Worm (Caenorhabditis elegans) whole organism, L3 larva: Measurements from ENCODE around the gene egrh-3.
"Not testable (repeated sequence)": the region's sequence is repeated elsewhere in the genome, so short reads cannot be mapped to it uniquely, and the experiment has no call there.

Experiments
- R02D3.7 ChIP-seq: fragments of 150-350 bp; optimal IDR thresholded peaks from 2 replicates; lab custom pipeline; 2014; ENCODE audit warnings: missing biosample characterization, missing genetic modification characterization
- ZK546.5 ChIP-seq: sonication (generic microtip); optimal IDR thresholded peaks from 2 replicates; lab custom pipeline; 2017; ENCODE audit warnings: missing biosample characterization, missing genetic modification characterization
- ama-1 ChIP-seq: fragments of 150-350 bp; optimal IDR thresholded peaks from 2 replicates; lab custom pipeline; 2018
- ceh-16 ChIP-seq: sonication (generic microtip); optimal IDR thresholded peaks from 2 replicates; lab custom pipeline; 2017; ENCODE audit warnings: missing biosample characterization, missing genetic modification characterization
- ceh-28 ChIP-seq: fragments of 150-350 bp; optimal IDR thresholded peaks from 2 replicates; lab custom pipeline; 2014; ENCODE audit warnings: missing biosample characterization, missing genetic modification reagents, missing genetic modification characterization
- ceh-82 ChIP-seq: fragments of 150-350 bp; optimal IDR thresholded peaks from 2 replicates; lab custom pipeline; 2014; ENCODE audit warnings: missing biosample characterization, missing genetic modification characterization
- ceh-9 ChIP-seq: sonication (generic microtip); optimal IDR thresholded peaks from 2 replicates; lab custom pipeline; 2018; ENCODE audit warnings: missing biosample characterization, missing genetic modification characterization
- daf-12 ChIP-seq: fragments of 150-350 bp; optimal IDR thresholded peaks from 2 replicates; lab custom pipeline; 2014; ENCODE audit warnings: missing biosample characterization, missing genetic modification reagents, missing genetic modification characterization
- egl-5 ChIP-seq: fragments of 150-350 bp; optimal IDR thresholded peaks from 2 replicates; lab custom pipeline; 2017; ENCODE audit warnings: missing biosample characterization, missing genetic modification reagents, missing genetic modification characterization, inconsistent platforms
- elt-2 ChIP-seq: sonication (generic microtip); optimal IDR thresholded peaks from 2 replicates; lab custom pipeline; 2016; ENCODE audit warnings: missing genetic modification reagents, mild to moderate bottlenecking, missing genetic modification characterization, missing compliant biosample characterization
- elt-3 ChIP-seq, 3 experiments: fragments of 150-350 bp in 1 of 3; sonication (generic microtip) in 2 of 3; optimal IDR thresholded peaks; 2 replicates in 2 of 3; 4 replicates in 1 of 3; lab custom pipeline; 2014 to 2017; ENCODE audit warnings: missing biosample characterization in 3 of 3, missing genetic modification characterization in 3 of 3
- eor-1 ChIP-seq, 2 experiments: fragments of 150-350 bp; optimal IDR thresholded peaks; 2 replicates each; lab custom pipeline; 2014 to 2018; ENCODE audit warnings: missing biosample characterization in 2 of 2, missing genetic modification characterization in 2 of 2
- fkh-10 ChIP-seq: sonication (generic microtip); optimal IDR thresholded peaks from 2 replicates; lab custom pipeline; 2017; ENCODE audit warnings: missing biosample characterization, missing genetic modification reagents, missing genetic modification characterization
- fos-1 ChIP-seq: fragments of 150-350 bp; optimal IDR thresholded peaks from 2 replicates; lab custom pipeline; 2014; ENCODE audit warnings: missing biosample characterization, missing genetic modification characterization
- jun-1 ChIP-seq: fragments of 150-350 bp; optimal IDR thresholded peaks from 2 replicates; lab custom pipeline; 2014; ENCODE audit warnings: missing biosample characterization, missing genetic modification reagents, missing genetic modification characterization
- lin-15B ChIP-seq: fragments of 150-350 bp; optimal IDR thresholded peaks from 2 replicates; lab custom pipeline; 2014; ENCODE audit warnings: missing biosample characterization, missing genetic modification characterization
- lin-39 ChIP-seq: fragments of 150-350 bp; optimal IDR thresholded peaks from 2 replicates; lab custom pipeline; 2018; ENCODE audit warnings: missing biosample characterization, missing genetic modification reagents, missing genetic modification characterization
- lsy-12 ChIP-seq: sonication (generic microtip); optimal IDR thresholded peaks from 2 replicates; lab custom pipeline; 2016; ENCODE audit warnings: mild to moderate bottlenecking, missing genetic modification characterization, missing compliant biosample characterization
- mdl-1 ChIP-seq: fragments of 150-350 bp; optimal IDR thresholded peaks from 2 replicates; lab custom pipeline; 2014; ENCODE audit warnings: missing biosample characterization, missing genetic modification characterization
- nfya-1 ChIP-seq: sonication (generic microtip); optimal IDR thresholded peaks from 2 replicates; lab custom pipeline; 2017; ENCODE audit warnings: missing genetic modification characterization, mild to moderate bottlenecking, missing compliant biosample characterization, antibody characterized with exemption, moderate library complexity; ENCODE audit not compliant: insufficient read depth
- nhr-11 ChIP-seq: fragments of 150-350 bp; optimal IDR thresholded peaks from 2 replicates; lab custom pipeline; 2014; ENCODE audit warnings: missing biosample characterization, missing genetic modification characterization
- nhr-12 ChIP-seq: fragments of 150-350 bp; optimal IDR thresholded peaks from 2 replicates; lab custom pipeline; 2014; ENCODE audit warnings: missing biosample characterization, missing genetic modification characterization
- nhr-28 ChIP-seq: fragments of 150-350 bp; optimal IDR thresholded peaks from 2 replicates; lab custom pipeline; 2014; ENCODE audit warnings: missing biosample characterization, missing genetic modification characterization
- nhr-43 ChIP-seq: sonication (generic microtip); optimal IDR thresholded peaks from 2 replicates; lab custom pipeline; 2016; ENCODE audit warnings: mild to moderate bottlenecking, missing genetic modification characterization, missing compliant biosample characterization; ENCODE audit not compliant: poor library complexity, severe bottlenecking
- nhr-67 ChIP-seq: fragments of 150-350 bp; optimal IDR thresholded peaks from 2 replicates; lab custom pipeline; 2014; ENCODE audit warnings: missing biosample characterization, missing genetic modification characterization
- nhr-77 ChIP-seq: fragments of 150-350 bp; optimal IDR thresholded peaks from 2 replicates; lab custom pipeline; 2014; ENCODE audit warnings: missing biosample characterization, missing genetic modification characterization
- pha-4 ChIP-seq: fragments of 150-350 bp; optimal IDR thresholded peaks from 2 replicates; lab custom pipeline; 2014; ENCODE audit warnings: missing biosample characterization, missing genetic modification reagents, missing genetic modification characterization
- pqm-1 ChIP-seq: fragments of 150-350 bp; optimal IDR thresholded peaks from 2 replicates; lab custom pipeline; 2017; ENCODE audit warnings: missing biosample characterization, missing genetic modification characterization, inconsistent platforms
- sea-2 ChIP-seq: fragments of 150-350 bp; sonication (generic microtip); optimal IDR thresholded peaks from 4 replicates; lab custom pipeline; 2014; ENCODE audit warnings: missing biosample characterization, missing genetic modification reagents, missing genetic modification characterization
- skn-1 ChIP-seq: fragments of 150-350 bp; optimal IDR thresholded peaks from 2 replicates; lab custom pipeline; 2014; ENCODE audit warnings: missing biosample characterization, missing genetic modification characterization
- snpc-4 ChIP-seq: fragments of 150-350 bp; optimal IDR thresholded peaks from 2 replicates; lab custom pipeline; 2014; ENCODE audit warnings: missing biosample characterization, missing genetic modification characterization
- unc-39 ChIP-seq: sonication (generic microtip); optimal IDR thresholded peaks from 4 replicates; lab custom pipeline; 2017; ENCODE audit warnings: missing biosample characterization, missing genetic modification characterization
- unc-62 ChIP-seq: fragments of 150-350 bp; sonication (generic microtip); optimal IDR thresholded peaks from 4 replicates; lab custom pipeline; 2014; ENCODE audit warnings: missing biosample characterization, missing genetic modification reagents, missing genetic modification characterization

Gene egrh-3

DNA sequence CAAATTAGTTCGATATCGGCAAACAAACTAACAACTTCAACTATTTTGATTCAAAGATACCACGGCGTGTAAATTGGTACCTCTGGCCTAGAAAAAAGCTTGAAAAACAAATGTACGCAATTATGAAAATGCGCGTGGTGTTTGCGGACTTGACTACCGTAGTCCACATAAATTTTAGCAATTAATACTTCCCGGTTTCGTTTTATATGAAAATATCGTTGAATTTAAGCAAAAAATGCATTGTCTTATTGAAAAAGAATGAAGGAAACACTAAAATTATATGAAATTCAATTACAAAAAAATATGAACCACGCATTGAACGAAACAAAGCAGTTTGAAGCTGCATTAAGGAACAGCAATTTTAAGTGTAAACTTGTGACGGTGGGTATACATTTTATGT, 13.7 kb downstream of the egrh-3 start, which contains the start of gene gpx-4:
TSS of gene gpx-4 (minus strand) at position 101 of the 400 bp plus-strand sequence.
- not testable (repeated sequence) for TF ChIP-seq ceh-9 (tag; lab: Kevin White, UChicago); sea-2 (GFP tag; lab: Kevin White, UChicago); R02D3.7

ce11 chrIV:2670664-2671063, 17.9 kb downstream of the egrh-3 start:
- peak; percentile 19 for TF ChIP-seq pha-4 (tag; lab: Kevin White, UChicago)
- TF ChIP-seq unc-62, result no peak
- TF ChIP-seq lin-15B (tag; lab: Kevin White, UChicago), result peak; percentile 30
- TF ChIP-seq mdl-1 (tag; lab: Kevin White, UChicago), result no peak

DNA sequence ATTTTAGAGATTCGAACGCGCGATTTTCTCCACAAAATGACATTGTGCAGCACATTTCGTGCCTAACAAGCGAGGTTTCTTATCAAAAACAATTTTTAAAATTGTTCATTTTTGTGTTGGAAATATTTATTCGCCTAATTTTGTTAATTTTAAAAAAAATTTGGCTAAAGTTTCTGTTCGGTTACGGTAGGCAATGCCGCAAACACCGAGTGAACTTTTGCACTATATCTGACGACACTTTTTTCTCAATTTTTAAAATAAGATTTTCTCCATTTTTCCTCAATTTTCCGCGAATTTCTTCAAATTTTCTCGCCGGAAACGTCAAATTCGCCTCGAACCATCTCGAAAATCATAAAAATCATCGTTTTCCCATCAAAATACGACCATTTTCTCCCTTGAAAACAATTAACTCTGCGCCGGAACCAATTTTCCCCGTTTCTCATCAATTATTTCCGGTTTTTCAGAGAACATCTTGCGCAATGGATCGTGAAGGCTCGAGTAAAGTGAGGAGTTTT, 21.9 kb downstream of the egrh-3 start, which contains the start of gene Y69A2AR.1:
TSS of gene Y69A2AR.1 (plus strand) at position 465 of the 515 bp plus-strand sequence.
- TF ChIP-seq lin-15B (tag; lab: Kevin White, UChicago) (peak; percentile 38), fos-1 (tag; lab: Kevin White, UChicago) (no peak), nfya-1 (tag; lab: Kevin White, UChicago) (peak; percentile 37)

ce11 chrIV:2666127-2666526, 22.4 kb downstream of the egrh-3 start:
- TF ChIP-seq R02D3.7, result no peak
- TF ChIP-seq lin-15B (tag; lab: Kevin White, UChicago), result peak; percentile 30
- no peak for TF ChIP-seq elt-3 (tag; optimal IDR thresholded peaks at IDR 0.05; lab: Kevin White, UChicago)
- TF ChIP-seq pha-4 (tag; lab: Kevin White, UChicago), result peak; percentile 12

DNA sequence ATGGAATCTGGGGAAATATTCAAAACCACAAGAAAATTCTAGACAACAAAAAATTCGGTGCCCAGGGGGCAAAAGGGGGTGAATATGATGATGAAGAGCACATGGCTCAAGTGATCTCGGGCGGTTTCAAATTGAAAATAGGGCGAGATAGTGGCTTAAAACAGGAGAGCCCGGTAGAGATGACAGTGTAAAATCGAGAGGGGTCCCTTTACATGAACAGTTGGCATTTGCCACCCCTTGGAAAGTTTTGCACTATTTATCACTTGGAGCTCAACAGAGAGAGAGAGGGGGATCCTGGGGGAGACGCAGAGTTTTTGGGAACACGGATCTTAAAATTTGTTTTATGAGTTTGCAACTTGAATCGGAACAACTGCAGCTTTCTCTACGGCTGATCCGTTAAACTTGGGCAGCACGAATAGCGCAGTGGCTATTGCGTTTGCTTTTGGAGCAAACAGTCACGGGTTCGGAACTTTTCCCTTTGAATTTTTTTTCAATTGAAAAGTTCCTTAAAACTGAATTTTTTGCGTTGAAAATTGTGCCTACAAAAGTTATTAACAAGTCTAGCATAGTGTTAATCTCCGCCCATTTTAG, 23.1 kb downstream of the egrh-3 start:
- TF ChIP-seq ama-1 (lab: Kevin White, UChicago) (no peak), egl-5 (tag; lab: Kevin White, UChicago) (peak; percentile 33), nfya-1 (tag; lab: Kevin White, UChicago) (no peak)
- TF ChIP-seq, all 47 proteins: peak for 1

DNA sequence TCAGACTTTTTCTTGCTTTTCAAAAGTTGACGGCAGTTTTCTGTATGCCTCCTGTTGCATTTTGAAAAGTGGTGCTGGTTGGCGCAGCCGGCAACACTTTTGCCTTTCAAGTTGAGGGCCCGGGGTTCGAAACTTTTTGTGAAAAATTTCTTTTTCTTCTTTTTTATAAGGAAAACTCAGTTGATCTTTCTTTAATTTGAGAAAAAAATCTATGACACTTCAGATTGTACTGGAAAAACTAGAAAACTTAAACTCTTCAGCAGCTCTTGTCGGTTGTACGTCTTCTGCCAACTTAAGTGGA, 23.7 kb downstream of the egrh-3 start:
- TF ChIP-seq snpc-4 (tag; lab: Kevin White, UChicago) (no peak), ZK546.5 (tag; lab: Kevin White, UChicago) (no peak), lsy-12 (tag; lab: Kevin White, UChicago) (peak; percentile 4)

DNA sequence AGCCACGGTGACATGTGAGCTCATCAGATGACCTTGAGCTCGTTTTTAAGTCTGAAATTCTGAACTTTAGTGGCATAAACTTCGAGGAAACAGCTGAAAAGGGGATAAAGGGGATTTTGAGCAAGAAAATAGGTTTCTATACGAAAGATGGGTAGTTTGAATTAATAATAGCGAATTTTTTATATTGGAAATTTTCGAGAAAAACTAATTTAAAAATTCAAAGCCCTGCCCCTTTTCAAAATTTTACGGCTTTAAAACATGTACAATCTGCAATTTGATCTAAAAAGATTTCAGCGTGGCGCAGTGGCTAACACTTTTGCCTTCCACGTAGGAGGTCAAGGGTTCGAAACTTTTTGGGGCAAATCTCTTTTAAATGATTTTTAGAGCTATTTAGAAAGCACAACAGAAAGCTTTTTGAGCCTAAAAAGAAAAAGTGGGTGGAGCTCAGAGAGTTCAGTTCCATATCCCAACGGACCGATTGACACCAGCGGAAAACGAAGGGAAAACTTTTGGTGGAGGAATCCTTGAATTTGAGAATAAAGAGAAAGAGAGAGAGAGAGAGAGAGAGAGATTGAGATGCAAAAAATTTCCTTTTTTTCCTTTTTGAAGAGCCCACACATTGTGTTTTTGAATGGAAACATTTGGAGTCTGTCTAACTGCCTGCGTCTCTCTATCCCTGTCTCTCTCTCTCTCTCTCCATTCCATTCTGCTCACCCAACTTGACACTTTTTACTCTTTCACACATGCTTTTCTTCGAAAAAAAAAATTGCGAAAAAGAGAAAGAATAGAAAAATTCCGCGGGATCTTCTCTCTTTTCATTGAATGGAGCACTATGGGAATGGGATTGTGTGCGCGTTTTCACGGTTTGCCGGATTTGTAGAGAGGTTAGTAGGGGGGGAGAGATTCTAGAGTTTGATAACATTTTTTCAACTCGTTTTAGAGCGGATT, 24.3 kb downstream of the egrh-3 start, which contains the start of gene Y69A2AR.31:
TSS of gene Y69A2AR.31 (minus strand) at position 51 of the 948 bp plus-strand sequence.
- TF ChIP-seq nfya-1 (tag; lab: Kevin White, UChicago) (peak; percentile 42), eor-1 (tag; optimal IDR thresholded peaks at IDR 0.05; lab: Kevin White, UChicago) (no peak), nhr-12 (tag; lab: Kevin White, UChicago) (no peak), sea-2 (GFP tag; lab: Kevin White, UChicago) (no peak), jun-1 (tag; lab: Kevin White, UChicago) (no peak), daf-12 (tag; lab: Kevin White, UChicago) (no peak), unc-39 (no peak), lin-39 (tag; lab: Kevin White, UChicago) (peak; percentile 18), ama-1 (lab: Kevin White, UChicago) (no peak), nhr-67 (tag; lab: Kevin White, UChicago) (no peak), fos-1 (tag; lab: Kevin White, UChicago) (no peak), nhr-77 (tag; lab: Kevin White, UChicago) (no peak), skn-1 (tag; lab: Kevin White, UChicago) (no peak), ceh-16 (tag; lab: Kevin White, UChicago) (no peak), pqm-1 (tag; lab: Kevin White, UChicago) (no peak), nhr-28 (no peak), lin-15B (tag; lab: Kevin White, UChicago) (peak; percentile 33), ceh-82 (tag; lab: Kevin White, UChicago) (no peak), unc-62 (no peak), ceh-28 (no peak), nhr-43 (no peak), nhr-11 (tag; lab: Kevin White, UChicago) (no peak), lsy-12 (tag; lab: Kevin White, UChicago) (no peak), R02D3.7 (no peak), mdl-1 (tag; lab: Kevin White, UChicago) (no peak), elt-2 (no peak), fkh-10 (GFP tag; lab: Kevin White, UChicago) (peak; percentile 6)
- TF ChIP-seq, all 47 proteins: peak for 4
